Worm (Caenorhabditis elegans): ENCODE results near the gene M163.10.

Gene M163.10

ce11 chrX:14470687-14471086, at the start of gene M163.10:
Gene M163.10, plus strand, starts transcription at chrX:14470987.
- TF ChIP-seq cog-1 (tag; optimal IDR thresholded peaks at IDR 0.05) (no peak), ref-1 (GFP tag; conservative IDR thresholded peaks at IDR 0.05) (no peak), flt-1 (GFP tag; IDR thresholded peaks at IDR 0.05) (no peak), T22C8.4 (GFP tag; IDR thresholded peaks at IDR 0.05) (no peak), ztf-29 (GFP tag; IDR thresholded peaks at IDR 0.05) (no peak), tab-1 (GFP tag; IDR thresholded peaks at IDR 0.05) (no peak)

- TF ChIP-seq tab-1 (GFP tag; IDR thresholded peaks at IDR 0.05) (no peak), T22C8.4 (GFP tag; IDR thresholded peaks at IDR 0.05) (no peak), med-1 (GFP tag; optimal IDR thresholded peaks at IDR 0.05; ENCODE audit: insufficient read depth) (no peak), flt-1 (GFP tag; IDR thresholded peaks at IDR 0.05) (no peak), klf-2 (GFP tag; conservative IDR thresholded peaks at IDR 0.05) (no peak)
Measured at ce11 chrX:14421529-14421982, 49.2 kb upstream of the M163.10 start, which contains the start of gene F23D12.2. Gene F23D12.2, minus strand, starts transcription at chrX:14421579.

ce11 chrX:14423105-14423504, 47.7 kb upstream of the M163.10 start, which contains the start of gene fipr-3:
Gene fipr-3, plus strand, starts transcription at chrX:14423405.
- no peak for TF ChIP-seq T22C8.4 (GFP tag; IDR thresholded peaks at IDR 0.05)
- TF ChIP-seq med-1 (GFP tag; optimal IDR thresholded peaks at IDR 0.05; ENCODE audit: insufficient read depth), result no peak
- TF ChIP-seq ztf-29 (GFP tag; IDR thresholded peaks at IDR 0.05), result no peak
- TF ChIP-seq ref-1 (GFP tag; conservative IDR thresholded peaks at IDR 0.05), result no peak
- no peak for TF ChIP-seq cog-1 (tag; optimal IDR thresholded peaks at IDR 0.05)
- no peak for TF ChIP-seq klf-2 (GFP tag; conservative IDR thresholded peaks at IDR 0.05)
- TF ChIP-seq ztf-23 (GFP tag; IDR thresholded peaks at IDR 0.05), result no peak
- TF ChIP-seq flt-1 (GFP tag; IDR thresholded peaks at IDR 0.05), result no peak
- TF ChIP-seq tab-1 (GFP tag; IDR thresholded peaks at IDR 0.05), result no peak

ce11 chrX:14424186-14424585, 46.6 kb upstream of the M163.10 start:
- TF ChIP-seq med-1 (GFP tag; optimal IDR thresholded peaks at IDR 0.05; ENCODE audit: insufficient read depth) (no peak), T22C8.4 (GFP tag; IDR thresholded peaks at IDR 0.05) (no peak), tab-1 (GFP tag; IDR thresholded peaks at IDR 0.05) (no peak), flt-1 (GFP tag; IDR thresholded peaks at IDR 0.05) (no peak), ref-1 (GFP tag; conservative IDR thresholded peaks at IDR 0.05) (no peak), klf-2 (GFP tag; conservative IDR thresholded peaks at IDR 0.05) (no peak), cog-1 (tag; optimal IDR thresholded peaks at IDR 0.05) (no peak), ztf-23 (GFP tag; IDR thresholded peaks at IDR 0.05) (no peak), ztf-29 (GFP tag; IDR thresholded peaks at IDR 0.05) (no peak)

ce11 chrX:14424673-14425072, 46.1 kb upstream of the M163.10 start, which contains the start of gene F23D12.11:
Gene F23D12.11, minus strand, starts transcription at chrX:14424751.
- no peak for TF ChIP-seq ztf-23 (GFP tag; IDR thresholded peaks at IDR 0.05)
- no peak for TF ChIP-seq med-1 (GFP tag; optimal IDR thresholded peaks at IDR 0.05; ENCODE audit: insufficient read depth)
- TF ChIP-seq klf-2 (GFP tag; conservative IDR thresholded peaks at IDR 0.05), result no peak
- TF ChIP-seq ztf-29 (GFP tag; IDR thresholded peaks at IDR 0.05), result no peak
- TF ChIP-seq ref-1 (GFP tag; conservative IDR thresholded peaks at IDR 0.05), result no peak
- TF ChIP-seq cog-1 (tag; optimal IDR thresholded peaks at IDR 0.05), result no peak
- TF ChIP-seq flt-1 (GFP tag; IDR thresholded peaks at IDR 0.05), result no peak
- no peak for TF ChIP-seq T22C8.4 (GFP tag; IDR thresholded peaks at IDR 0.05)
- TF ChIP-seq tab-1 (GFP tag; IDR thresholded peaks at IDR 0.05), result no peak

ce11 chrX:14428052-14428451, 42.7 kb upstream of the M163.10 start, which contains the start of gene F23D12.1:
Gene F23D12.1, minus strand, starts transcription at chrX:14428152.
- no peak for TF ChIP-seq klf-2 (GFP tag; conservative IDR thresholded peaks at IDR 0.05)
- TF ChIP-seq tab-1 (GFP tag; IDR thresholded peaks at IDR 0.05), result no peak

- TF ChIP-seq klf-2 (GFP tag; conservative IDR thresholded peaks at IDR 0.05) (no peak), ref-1 (GFP tag; conservative IDR thresholded peaks at IDR 0.05) (no peak), ztf-23 (GFP tag; IDR thresholded peaks at IDR 0.05) (no peak), cog-1 (tag; optimal IDR thresholded peaks at IDR 0.05) (no peak), T22C8.4 (GFP tag; IDR thresholded peaks at IDR 0.05) (no peak), tab-1 (GFP tag; IDR thresholded peaks at IDR 0.05) (no peak), flt-1 (GFP tag; IDR thresholded peaks at IDR 0.05) (no peak), ztf-29 (GFP tag; IDR thresholded peaks at IDR 0.05) (no peak), med-1 (GFP tag; optimal IDR thresholded peaks at IDR 0.05; ENCODE audit: insufficient read depth) (no peak)
Measured at ce11 chrX:14430436-14430835, 40.4 kb upstream of the M163.10 start.

ce11 chrX:14435648-14436155, 35.1 kb upstream of the M163.10 start:
- TF ChIP-seq med-1 (GFP tag; optimal IDR thresholded peaks at IDR 0.05; ENCODE audit: insufficient read depth), result no peak
- no peak for TF ChIP-seq ztf-29 (GFP tag; IDR thresholded peaks at IDR 0.05)
- TF ChIP-seq flt-1 (GFP tag; IDR thresholded peaks at IDR 0.05), result no peak
- no peak for TF ChIP-seq T22C8.4 (GFP tag; IDR thresholded peaks at IDR 0.05)
- no peak for TF ChIP-seq tab-1 (GFP tag; IDR thresholded peaks at IDR 0.05)
- no peak for TF ChIP-seq cog-1 (tag; optimal IDR thresholded peaks at IDR 0.05)
- no peak for TF ChIP-seq ref-1 (GFP tag; conservative IDR thresholded peaks at IDR 0.05)
- no peak for TF ChIP-seq klf-2 (GFP tag; conservative IDR thresholded peaks at IDR 0.05)
- no peak for TF ChIP-seq ztf-23 (GFP tag; IDR thresholded peaks at IDR 0.05)

ce11 chrX:14442321-14442720, 28.5 kb upstream of the M163.10 start, which contains the start of gene F23D12.3:
Gene F23D12.3, plus strand, starts transcription at chrX:14442621.
- TF ChIP-seq med-1 (GFP tag; optimal IDR thresholded peaks at IDR 0.05; ENCODE audit: insufficient read depth) (no peak), ztf-29 (GFP tag; IDR thresholded peaks at IDR 0.05) (no peak), ref-1 (GFP tag; conservative IDR thresholded peaks at IDR 0.05) (no peak), T22C8.4 (GFP tag; IDR thresholded peaks at IDR 0.05) (no peak), flt-1 (GFP tag; IDR thresholded peaks at IDR 0.05) (no peak), ztf-23 (GFP tag; IDR thresholded peaks at IDR 0.05) (no peak), tab-1 (GFP tag; IDR thresholded peaks at IDR 0.05) (no peak), klf-2 (GFP tag; conservative IDR thresholded peaks at IDR 0.05) (no peak), cog-1 (tag; optimal IDR thresholded peaks at IDR 0.05) (no peak)

ce11 chrX:14444701-14445100, 26.1 kb upstream of the M163.10 start, which contains the start of gene F23D12.4:
Gene F23D12.4, plus strand, starts transcription at chrX:14445001.
- TF ChIP-seq cog-1 (tag; optimal IDR thresholded peaks at IDR 0.05) (no peak), med-1 (GFP tag; optimal IDR thresholded peaks at IDR 0.05; ENCODE audit: insufficient read depth) (no peak), T22C8.4 (GFP tag; IDR thresholded peaks at IDR 0.05) (no peak), ref-1 (GFP tag; conservative IDR thresholded peaks at IDR 0.05) (no peak), klf-2 (GFP tag; conservative IDR thresholded peaks at IDR 0.05) (no peak)
